Fruit fly (Drosophila melanogaster) Kc167 (cell line): Measurements from ENCODE around the gene Adat1.

ENCODE experiments used
- Myc ChIP-seq: fragments of >200 bp; optimal IDR thresholded peaks from 2 replicates; lab custom pipeline; 2017; ENCODE audit warnings: missing external identifiers
- Sin3A ChIP-seq: fragments of >200 bp; optimal IDR thresholded peaks from 2 replicates; lab custom pipeline; 2018; ENCODE audit warnings: missing external identifiers
- h ChIP-seq: fragments of >200 bp; optimal IDR thresholded peaks from 3 replicates; lab custom pipeline; 2018; ENCODE audit warnings: missing external identifiers
- insv ChIP-seq: fragments of >200 bp; optimal IDR thresholded peaks from 3 replicates; lab custom pipeline; 2018; ENCODE audit warnings: missing external identifiers
- psq ChIP-seq: fragments of >200 bp; optimal IDR thresholded peaks from 2 replicates; lab custom pipeline; 2017; ENCODE audit warnings: missing external identifiers
- ttk ChIP-seq: sonication (Bioruptor generic); optimal IDR thresholded peaks from 2 replicates; lab custom pipeline; 2017; ENCODE audit warnings: missing external identifiers

Gene Adat1

dm6 chr2L:13780109-13780947, 30.9 kb downstream of the Adat1 start, which contains the start of the genes CG9008 and p38b:
CG9008 (minus strand) TSS chr2L:13780165.
p38b (plus strand) TSS chr2L:13780689.
- no peak for TF ChIP-seq Myc (lab: Kevin White, UChicago)
- TF ChIP-seq Sin3A = no peak
- no peak for TF ChIP-seq insv (lab: Kevin White, UChicago)
- no peak for TF ChIP-seq h
- no peak for TF ChIP-seq ttk (lab: Kevin White, UChicago)
- TF ChIP-seq psq (lab: Kevin White, UChicago) = no peak

dm6 chr2L:13779795-13780108, 31.5 kb downstream of the Adat1 start:
- no peak for TF ChIP-seq insv (lab: Kevin White, UChicago)
- TF ChIP-seq Sin3A = no peak
- no peak for TF ChIP-seq ttk (lab: Kevin White, UChicago)
- no peak for TF ChIP-seq psq (lab: Kevin White, UChicago)
- TF ChIP-seq h = no peak
- TF ChIP-seq Myc (lab: Kevin White, UChicago) = no peak

- no peak for TF ChIP-seq Myc (lab: Kevin White, UChicago)
- no peak for TF ChIP-seq Sin3A
- no peak for TF ChIP-seq insv (lab: Kevin White, UChicago)
- TF ChIP-seq psq (lab: Kevin White, UChicago) = no peak
- no peak for TF ChIP-seq h
- TF ChIP-seq ttk (lab: Kevin White, UChicago) = no peak
Observed at dm6 chr2L:13779162-13779561, 32.1 kb downstream of the Adat1 start.

- TF ChIP-seq h (no peak), insv (lab: Kevin White, UChicago) (no peak), Myc (lab: Kevin White, UChicago) (no peak), Sin3A (no peak), psq (lab: Kevin White, UChicago) (no peak), ttk (lab: Kevin White, UChicago) (no peak)
Observed at dm6 chr2L:13778648-13779047, 32.6 kb downstream of the Adat1 start.

- TF ChIP-seq Myc (lab: Kevin White, UChicago) = no peak
- TF ChIP-seq h = no peak
- no peak for TF ChIP-seq Sin3A
- TF ChIP-seq ttk (lab: Kevin White, UChicago) = no peak
- TF ChIP-seq insv (lab: Kevin White, UChicago) = no peak
- TF ChIP-seq psq (lab: Kevin White, UChicago) = no peak
Observed at dm6 chr2L:13776928-13777686, 34.2 kb downstream of the Adat1 start.

DNA sequence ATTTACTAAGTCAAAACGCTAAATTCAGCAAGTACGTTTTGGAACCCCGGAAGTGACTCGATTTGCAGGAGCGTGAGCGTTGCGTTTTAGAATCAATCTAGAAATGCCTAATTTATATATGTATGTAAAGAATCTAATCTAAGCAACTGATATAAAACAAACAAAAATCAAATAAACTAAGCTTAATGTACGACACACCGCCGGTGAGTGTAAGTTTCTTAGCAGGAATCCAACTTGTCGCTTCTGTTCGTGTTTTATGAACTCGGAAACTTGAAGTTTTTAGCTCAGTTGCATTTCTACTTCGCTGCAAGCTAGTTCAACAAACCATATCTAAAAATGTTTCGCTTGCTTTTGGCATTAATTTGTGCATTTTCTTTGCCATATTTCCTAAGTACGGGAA, 37.6 kb downstream of the Adat1 start, which contains the start of gene CG43376:
CG43376 (plus strand) TSS at position 301 of the 400 bp plus-strand sequence.
- TF ChIP-seq h = no peak
- no peak for TF ChIP-seq ttk (lab: Kevin White, UChicago)
- TF ChIP-seq psq (lab: Kevin White, UChicago) = no peak
- no peak for TF ChIP-seq insv (lab: Kevin White, UChicago)

DNA sequence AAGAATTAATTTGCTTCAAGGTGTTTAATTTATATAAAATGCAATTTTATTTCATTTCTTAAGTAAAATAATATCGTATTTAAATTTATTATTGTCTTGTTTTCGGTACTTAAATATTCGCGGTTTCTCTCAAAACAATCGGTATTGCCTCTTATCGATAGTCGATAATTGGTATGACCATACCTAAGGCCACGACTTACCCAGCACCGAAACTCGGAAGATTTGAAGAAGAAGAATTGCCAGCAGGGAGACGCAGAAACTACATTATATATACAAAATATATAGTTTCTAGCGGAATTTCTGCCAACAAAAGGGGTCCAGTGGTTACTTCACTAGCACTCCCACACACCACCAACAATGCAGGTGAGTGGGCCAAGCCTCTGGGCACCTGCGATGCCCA, 40.4 kb downstream of the Adat1 start:
- TF ChIP-seq Sin3A (no peak), insv (lab: Kevin White, UChicago) (no peak), ttk (lab: Kevin White, UChicago) (no peak), h (no peak), psq (lab: Kevin White, UChicago) (no peak), Myc (lab: Kevin White, UChicago) (no peak)

DNA sequence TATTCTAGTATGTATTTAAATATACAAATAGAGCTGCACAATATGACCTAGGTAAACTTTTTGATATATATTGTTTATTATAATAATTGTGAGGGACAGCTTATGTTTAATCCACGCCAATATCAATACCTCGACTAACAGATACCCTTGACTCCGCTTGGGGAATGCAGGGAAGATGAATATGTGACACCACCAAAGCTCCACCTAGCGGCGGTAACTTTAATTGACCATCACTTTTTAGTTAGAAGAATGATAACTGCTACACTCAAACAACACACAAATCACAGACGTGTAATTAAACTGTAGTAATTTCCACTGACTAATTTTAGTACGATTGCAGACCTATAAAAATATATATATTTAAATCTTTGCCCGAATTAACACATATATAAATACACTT, 48.1 kb downstream of the Adat1 start:
- no peak for TF ChIP-seq insv (lab: Kevin White, UChicago)
- TF ChIP-seq psq (lab: Kevin White, UChicago) = no peak
- no peak for TF ChIP-seq ttk (lab: Kevin White, UChicago)
- no peak for TF ChIP-seq Sin3A
- TF ChIP-seq Myc (lab: Kevin White, UChicago) = no peak
- TF ChIP-seq h = no peak
